Worm (Caenorhabditis elegans) whole organism, L2 larva: ENCODE measurements around the gene K01D12.1.

Experiments
- ZK546.5 ChIP-seq: sonication (generic microtip); optimal IDR thresholded peaks from 2 replicates; lab custom pipeline; 2017; ENCODE audit warnings: missing biosample characterization, missing genetic modification characterization
- aly-2 ChIP-seq: fragments of 150-350 bp; optimal IDR thresholded peaks from 2 replicates; lab custom pipeline; 2014; ENCODE audit warnings: missing biosample characterization, missing genetic modification characterization
- ceh-82 ChIP-seq: fragments of 150-350 bp; optimal IDR thresholded peaks from 2 replicates; lab custom pipeline; 2014; ENCODE audit warnings: missing biosample characterization, missing genetic modification characterization
- lin-39 ChIP-seq: fragments of 150-350 bp; optimal IDR thresholded peaks from 2 replicates; lab custom pipeline; 2014; ENCODE audit warnings: missing biosample characterization, missing genetic modification reagents, missing genetic modification characterization
- mdl-1 ChIP-seq, 2 experiments: fragments of 150-350 bp in 1 of 2; sonication (generic microtip) in 1 of 2; optimal IDR thresholded peaks; 2 replicates each; lab custom pipeline; 2017; ENCODE audit warnings: missing biosample characterization in 2 of 2, missing genetic modification characterization in 2 of 2
- nhr-11 ChIP-seq: fragments of 150-350 bp; optimal IDR thresholded peaks from 2 replicates; lab custom pipeline; 2014; ENCODE audit warnings: missing biosample characterization, missing genetic modification characterization
- nhr-23 ChIP-seq: fragments of 150-350 bp; optimal IDR thresholded peaks from 2 replicates; lab custom pipeline; 2014; ENCODE audit warnings: missing biosample characterization, missing genetic modification reagents, missing genetic modification characterization
- nhr-6 ChIP-seq: fragments of 150-350 bp; optimal IDR thresholded peaks from 2 replicates; lab custom pipeline; 2014; ENCODE audit warnings: missing biosample characterization, missing genetic modification characterization
- nhr-77 ChIP-seq: fragments of 150-350 bp; optimal IDR thresholded peaks from 2 replicates; lab custom pipeline; 2014; ENCODE audit warnings: missing biosample characterization, missing genetic modification characterization
- sem-4 ChIP-seq: fragments of 150-350 bp; optimal IDR thresholded peaks from 2 replicates; lab custom pipeline; 2014; ENCODE audit warnings: missing biosample characterization, missing genetic modification reagents, missing genetic modification characterization
- unc-62 ChIP-seq: fragments of 150-350 bp; optimal IDR thresholded peaks from 2 replicates; lab custom pipeline; 2014; ENCODE audit warnings: missing biosample characterization, missing genetic modification reagents, missing genetic modification characterization
- ztf-11 ChIP-seq: sonication (generic microtip); optimal IDR thresholded peaks from 2 replicates; lab custom pipeline; 2017; ENCODE audit warnings: missing biosample characterization, missing genetic modification characterization

- TF ChIP-seq ZK546.5 (tag; lab: Kevin White, UChicago) (no peak), aly-2 (no peak), nhr-6 (tag; lab: Kevin White, UChicago) (no peak), mdl-1 (tag; optimal IDR thresholded peaks at IDR 0.05; lab: Kevin White, UChicago) (no peak), nhr-77 (tag; lab: Kevin White, UChicago) (no peak), sem-4 (tag; lab: Kevin White, UChicago) (no peak), ceh-82 (tag; lab: Kevin White, UChicago) (no peak), unc-62 (no peak), nhr-23 (tag; lab: Kevin White, UChicago) (no peak), nhr-11 (tag; lab: Kevin White, UChicago) (no peak), lin-39 (tag; lab: Kevin White, UChicago) (no peak), ztf-11 (tag; lab: Kevin White, UChicago) (no peak)
These were observed 40.9 kb downstream of the K01D12.1 start, which contains the start of gene C54D10.3 for ce11 chrV:12418292-12418691.
